Fruit fly (Drosophila melanogaster): ENCODE data around the gene CG2258.

CG2258 gene

DNA sequence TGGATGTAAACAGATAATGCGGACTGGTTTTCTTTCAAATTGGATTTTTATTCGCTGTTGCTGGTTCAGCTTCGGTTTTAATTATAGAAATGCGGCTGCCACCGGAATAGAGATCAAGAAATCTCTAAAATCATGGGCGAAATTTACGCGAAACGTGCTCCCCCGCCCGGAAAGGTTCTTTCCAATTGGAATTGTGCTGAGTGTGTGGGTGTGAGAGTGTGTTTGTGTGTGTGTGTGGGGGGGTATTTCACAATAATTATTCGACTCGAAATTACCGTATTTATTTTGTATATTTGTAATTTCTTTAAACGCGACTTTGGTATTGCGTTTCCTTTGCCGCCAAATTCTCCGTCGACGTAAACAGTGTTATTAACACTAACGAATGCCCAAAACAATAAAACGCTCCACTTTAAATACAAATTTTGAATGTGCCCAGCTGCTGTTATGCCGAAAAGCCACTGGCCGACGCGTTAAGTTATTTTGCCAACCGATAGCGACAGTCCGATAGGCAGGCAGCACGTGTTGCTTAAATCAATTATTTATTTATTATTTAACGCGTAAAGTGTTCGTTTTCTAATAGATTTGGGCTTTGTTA lies 13.9 kb upstream of the CG2258 start, which contains the start of gene Gclc (continued):
- TF ChIP-seq B-H1 (GFP tag; IDR thresholded peaks at IDR 0.05) (no peak), CG4328 (GFP tag; optimal IDR thresholded peaks at IDR 0.05) (no peak), NK7.1 (GFP tag; optimal IDR thresholded peaks at IDR 0.05) (no peak), nom (GFP tag; optimal IDR thresholded peaks at IDR 0.05) (no peak), CG7987 (GFP tag; optimal IDR thresholded peaks at IDR 0.05) (no peak), CG14050 (GFP tag; IDR thresholded peaks at IDR 0.05) (no peak), Fer2 (tag; optimal IDR thresholded peaks at IDR 0.05) (no peak), Vsx1 (GFP tag; optimal IDR thresholded peaks at IDR 0.05) (no peak), CG9727 (GFP tag; optimal IDR thresholded peaks at IDR 0.05) (no peak), vnd (GFP tag; IDR thresholded peaks at IDR 0.05; ENCODE audit: partially characterized antibody) (no peak), MESR4 (GFP tag; optimal IDR thresholded peaks at IDR 0.05) (peak; percentile 30), prd (optimal IDR thresholded peaks at IDR 0.05) (no peak), prd (GFP tag; IDR thresholded peaks at IDR 0.05) (no peak), CG15514 (GFP tag; optimal IDR thresholded peaks at IDR 0.05) (peak; percentile 39)

DNA sequence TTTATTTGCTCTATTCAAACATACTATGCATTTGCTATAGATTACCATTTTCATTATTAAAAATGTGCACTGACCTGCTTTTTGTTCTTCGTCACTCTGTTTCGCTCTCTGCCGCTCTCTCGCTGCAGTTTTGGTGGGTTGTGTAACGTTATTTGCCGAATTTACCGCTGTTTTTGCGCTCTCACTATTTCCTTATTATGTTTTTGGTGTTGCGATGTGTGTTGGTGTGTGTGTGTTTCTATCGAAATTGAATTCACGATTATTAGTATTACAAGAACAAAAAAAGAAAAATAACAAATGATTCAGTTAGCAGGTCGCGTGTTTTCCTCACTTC lies 13.4 kb upstream of the CG2258 start:
- TF ChIP-seq Trl (optimal IDR thresholded peaks at IDR 0.05) (peak in 1 of 2 experiments; percentile 57), Trl (GFP tag; optimal IDR thresholded peaks at IDR 0.05) (no peak), Nf-YB (GFP tag; optimal IDR thresholded peaks at IDR 0.05) (no peak), nerfin-1 (tag; optimal IDR thresholded peaks at IDR 0.05) (peak; percentile 13), slbo (GFP tag; IDR thresholded peaks at IDR 0.05) (0 out of 2 replicates have a peak, but pooled peaks have one; percentile 0), ac (GFP tag; optimal IDR thresholded peaks at IDR 0.05) (no peak), CG6689 (GFP tag; IDR thresholded peaks at IDR 0.05) (no peak), Pdp1 (GFP tag; optimal IDR thresholded peaks at IDR 0.05) (peak in 1 of 2 experiments; percentile 95)

DNA sequence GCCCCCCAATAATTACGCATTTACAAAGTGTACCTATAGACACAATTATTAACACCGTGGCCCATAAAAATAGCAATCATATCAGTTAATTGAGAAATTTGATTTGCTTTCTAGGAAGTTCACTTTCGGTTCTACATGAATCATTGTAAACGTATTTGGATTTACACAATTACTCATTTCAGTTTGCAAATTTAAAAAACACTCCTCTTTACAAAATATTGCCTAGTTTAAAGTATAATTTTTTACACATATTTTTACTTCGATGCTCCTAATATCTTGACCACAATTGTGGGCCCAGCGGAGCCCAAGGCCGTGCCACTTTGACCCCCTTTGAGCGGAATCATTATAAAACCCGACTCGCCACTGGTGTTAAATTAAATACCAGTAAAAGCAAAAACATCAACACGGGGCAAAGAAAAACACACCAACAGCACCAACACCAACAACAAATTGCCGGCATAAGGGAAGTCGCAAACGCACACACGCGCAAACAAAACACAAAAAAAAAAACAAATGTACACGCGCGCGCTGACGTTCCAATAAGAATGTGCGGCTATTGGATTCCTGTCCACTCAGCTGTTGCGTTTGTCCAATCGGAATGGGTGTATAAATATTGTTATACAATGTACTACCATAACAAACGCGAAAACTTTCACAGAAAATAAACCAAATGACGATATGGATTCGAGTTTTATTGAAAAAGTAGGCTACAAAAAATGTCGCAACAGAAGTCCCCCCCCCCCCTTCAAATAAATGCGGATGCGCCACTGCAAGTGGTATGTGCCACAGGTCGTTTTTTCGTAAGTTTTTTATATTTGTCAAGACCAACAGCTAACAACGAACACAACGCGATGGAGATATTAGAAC lies 12.8 kb upstream of the CG2258 start:
- no peak for TF ChIP-seq MESR4 (GFP tag; optimal IDR thresholded peaks at IDR 0.05)
- peak; percentile 9; the same call in 1 of the 2 replicates for TF ChIP-seq Drgx (GFP tag; IDR thresholded peaks at IDR 0.05)
- TF ChIP-seq stc (GFP tag; IDR thresholded peaks at IDR 0.05) = peak; percentile 67
- no peak for TF ChIP-seq CG11398 (GFP tag; optimal IDR thresholded peaks at IDR 0.05)
- peak; percentile 48 for TF ChIP-seq CG4424 (GFP tag; optimal IDR thresholded peaks at IDR 0.05)
- TF ChIP-seq dm (GFP tag; optimal IDR thresholded peaks at IDR 0.05) = no peak
- TF ChIP-seq onecut (GFP tag; IDR thresholded peaks at IDR 0.05) = no peak
- TF ChIP-seq HLH4C (GFP tag; IDR thresholded peaks at IDR 0.05; ENCODE audit: partially characterized antibody) = no peak
- TF ChIP-seq CG6854 (GFP tag; optimal IDR thresholded peaks at IDR 0.05) = peak; percentile 59
- TF ChIP-seq kah (GFP tag; optimal IDR thresholded peaks at IDR 0.05) = peak; percentile 9
- TF ChIP-seq Sin3A (optimal IDR thresholded peaks at IDR 0.05) = no peak
- TF ChIP-seq tgo (GFP tag; IDR thresholded peaks at IDR 0.05) = peak; percentile 42; the same call in 2 of the 3 replicates
- peak; percentile 75 for TF ChIP-seq so (GFP tag; IDR thresholded peaks at IDR 0.05)
- no peak for TF ChIP-seq dmrt11E (tag; optimal IDR thresholded peaks at IDR 0.05)
- TF ChIP-seq CG15514 (GFP tag; optimal IDR thresholded peaks at IDR 0.05) = peak; percentile 41
- no peak for TF ChIP-seq dimm (GFP tag; IDR thresholded peaks at IDR 0.05)
- peak; percentile 34 for TF ChIP-seq CG12769 (tag; optimal IDR thresholded peaks at IDR 0.05)
- peak; percentile 55; the same call in 1 of the 3 replicates for TF ChIP-seq Dbx (GFP tag; IDR thresholded peaks at IDR 0.05)
- TF ChIP-seq seq (GFP tag; IDR thresholded peaks at IDR 0.05) = peak; percentile 51; the same call in 1 of the 2 replicates
- no peak for TF ChIP-seq sqz (GFP tag; optimal IDR thresholded peaks at IDR 0.05)
- no peak for TF ChIP-seq cad (GFP tag; optimal IDR thresholded peaks at IDR 0.05)
- peak; percentile 31; the same call in 1 of the 2 replicates for TF ChIP-seq CG4360 (GFP tag; IDR thresholded peaks at IDR 0.05)
- TF ChIP-seq nmo (GFP tag; optimal IDR thresholded peaks at IDR 0.05) = peak; percentile 60
- TF ChIP-seq ci (GFP tag; IDR thresholded peaks at IDR 0.05) = peak; percentile 22; the same call in 1 of the 3 replicates
- no peak for TF ChIP-seq grn (GFP tag; optimal IDR thresholded peaks at IDR 0.05)
- peak; percentile 11 for TF ChIP-seq scrt (GFP tag; optimal IDR thresholded peaks at IDR 0.05)
- no peak for TF ChIP-seq Neu2 (GFP tag; optimal IDR thresholded peaks at IDR 0.05; ENCODE audit: borderline replicate concordance)

Measured in whole organism, embryonic.